Worm (Caenorhabditis elegans): ENCODE data around the gene scyl-1.

ce11 chrV:13011904-13012303, 29.6 kb downstream of the scyl-1 start:
- TF ChIP-seq sptf-1 (tag; optimal IDR thresholded peaks at IDR 0.05) (no peak), unc-62 (GFP tag; optimal IDR thresholded peaks at IDR 0.05) (no peak), nhr-76 (tag; optimal IDR thresholded peaks at IDR 0.05) (no peak), nhr-71 (tag; optimal IDR thresholded peaks at IDR 0.05) (peak; percentile 5), nhr-19 (GFP tag; conservative IDR thresholded peaks at IDR 0.05) (no peak), pax-3 (tag; optimal IDR thresholded peaks at IDR 0.05) (no peak), nhr-11 (tag; optimal IDR thresholded peaks at IDR 0.05) (no peak), aly-2 (tag; optimal IDR thresholded peaks at IDR 0.05) (no peak)

All from whole organism, L1 larva.